Worm (Caenorhabditis elegans): ENCODE results near the gene scl-13.

DNA sequence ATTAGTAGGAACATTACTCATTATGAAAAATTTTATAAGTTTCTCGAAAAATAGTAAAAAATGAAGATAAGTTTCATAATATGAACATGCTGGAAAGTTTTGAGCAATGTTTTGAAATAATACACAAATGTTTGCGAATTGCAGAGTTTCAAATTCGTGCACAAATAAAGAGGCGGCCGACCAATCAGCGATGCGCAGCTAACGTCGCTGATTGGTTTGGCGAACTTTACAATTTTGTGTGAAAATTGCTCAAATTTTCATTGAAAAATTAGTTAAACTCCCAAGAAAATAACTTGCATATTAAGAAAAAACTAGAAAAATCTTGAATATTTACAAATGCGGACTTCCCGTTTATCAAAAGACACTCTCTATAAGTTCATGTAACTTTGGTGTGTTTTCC lies 21.2 kb upstream of the scl-13 start:
- no peak for TF ChIP-seq hnd-1 (tag; optimal IDR thresholded peaks at IDR 0.05)
- TF ChIP-seq ama-1 (optimal IDR thresholded peaks at IDR 0.05): no peak
- no peak for TF ChIP-seq flt-1 (GFP tag; IDR thresholded peaks at IDR 0.05)
- no peak for TF ChIP-seq pes-1 (GFP tag; IDR thresholded peaks at IDR 0.05)
- TF ChIP-seq ceh-13 (GFP tag; optimal IDR thresholded peaks at IDR 0.05): no peak
- no peak for TF ChIP-seq hmbx-1 (tag; optimal IDR thresholded peaks at IDR 0.05)
- no peak for TF ChIP-seq sea-1 (GFP tag; conservative IDR thresholded peaks at IDR 0.05)

Measured in whole organism, early embryonic.